Worm (Caenorhabditis elegans): Measurements from ENCODE around the gene npp-8.
A peak's percentile ranks its signal among the peaks of the same experiment; 100 is the strongest.

Gene npp-8

ce11 chrIV:1633445-1633844, 37.8 kb upstream of the npp-8 start, which contains the start of gene Y41D4B.6:
Gene Y41D4B.6 (plus strand): TSS chrIV:1633745.
- TF ChIP-seq ceh-79 (tag; optimal IDR thresholded peaks at IDR 0.05) (no peak), madf-10 (tag; optimal IDR thresholded peaks at IDR 0.05) (no peak), hrde-1 (tag; optimal IDR thresholded peaks at IDR 0.05; ENCODE audit: borderline replicate concordance) (no peak)

- TF ChIP-seq Y56A3A.18 (GFP tag; IDR thresholded peaks at IDR 0.05) (no peak), F39B2.1 (GFP tag; IDR thresholded peaks at IDR 0.05) (no peak), lir-1 (GFP tag; conservative IDR thresholded peaks at IDR 0.05) (no peak), mxl-1 (tag; optimal IDR thresholded peaks at IDR 0.05) (no peak), ZK185.1 (tag; optimal IDR thresholded peaks at IDR 0.05; ENCODE audit: poor library complexity, severe bottlenecking) (no peak), Y95B8A.8 (GFP tag; IDR thresholded peaks at IDR 0.05) (no peak), lin-35 (GFP tag; optimal IDR thresholded peaks at IDR 0.05) (no peak), ztf-26 (tag; optimal IDR thresholded peaks at IDR 0.05) (no peak), bed-2 (GFP tag; IDR thresholded peaks at IDR 0.05) (no peak), somi-1 (GFP tag; optimal IDR thresholded peaks at IDR 0.05) (no peak), snpc-3.4 (tag; optimal IDR thresholded peaks at IDR 0.05) (no peak)
Observed at ce11 chrIV:1632593-1632992, 37.0 kb upstream of the npp-8 start.

- TF ChIP-seq hsf-1 (GFP tag; IDR thresholded peaks at IDR 0.05), result no peak
- TF ChIP-seq hmg-1.2 (GFP tag; IDR thresholded peaks at IDR 0.05), result no peak
- no peak for TF ChIP-seq tlf-1 (GFP tag; optimal IDR thresholded peaks at IDR 0.05)
- no peak for TF ChIP-seq ztf-6 (GFP tag; IDR thresholded peaks at IDR 0.05)
- no peak for TF ChIP-seq hlh-26 (GFP tag; conservative IDR thresholded peaks at IDR 0.05)
- no peak for TF ChIP-seq bed-2 (GFP tag; IDR thresholded peaks at IDR 0.05)
- no peak for TF ChIP-seq fkh-3 (tag; optimal IDR thresholded peaks at IDR 0.05)
- TF ChIP-seq ztf-25 (GFP tag; IDR thresholded peaks at IDR 0.05), result no peak
- TF ChIP-seq athp-1 (tag; optimal IDR thresholded peaks at IDR 0.05), result no peak
- TF ChIP-seq akir-1 (GFP tag; optimal IDR thresholded peaks at IDR 0.05), result no peak
- no peak for TF ChIP-seq tbp1 (GFP tag; optimal IDR thresholded peaks at IDR 0.05)
- no peak for TF ChIP-seq snpc-4 (GFP tag; optimal IDR thresholded peaks at IDR 0.05)
- no peak for TF ChIP-seq snpc-4 (tag; optimal IDR thresholded peaks at IDR 0.05)
- TF ChIP-seq attf-5 (GFP tag; optimal IDR thresholded peaks at IDR 0.05), result no peak
Observed at ce11 chrIV:1631651-1632050, 36.0 kb upstream of the npp-8 start, which contains the start of gene cpg-24. Gene cpg-24 (plus strand): TSS chrIV:1631951.

ce11 chrIV:1628730-1629129, 33.1 kb upstream of the npp-8 start:
- TF ChIP-seq zfh-2 (GFP tag; conservative IDR thresholded peaks at IDR 0.05), result peak; percentile 58
- TF ChIP-seq F10E7.11 (tag; optimal IDR thresholded peaks at IDR 0.05), result no peak
- TF ChIP-seq snpc-1.1 (tag; optimal IDR thresholded peaks at IDR 0.05; ENCODE audit: insufficient read depth), result peak; percentile 44
- TF ChIP-seq snpc-4 (GFP tag; optimal IDR thresholded peaks at IDR 0.05), result peak; percentile 39
- TF ChIP-seq snpc-4 (tag; optimal IDR thresholded peaks at IDR 0.05), result peak in 2 of 4 experiments; percentile 47 to 71

- TF ChIP-seq cebp-2 (GFP tag; IDR thresholded peaks at IDR 0.05), result 0 out of 2 replicates have a peak, but pooled peaks have one; percentile 59
- no peak for TF ChIP-seq D2030.7 (GFP tag; IDR thresholded peaks at IDR 0.05)
Observed at ce11 chrIV:1628281-1628680, 32.7 kb upstream of the npp-8 start.
